Worm (Caenorhabditis elegans) whole organism, L3 larva: ENCODE results near the gene gakh-1.

Source experiments
- R02D3.7 ChIP-seq: fragments of 150-350 bp; optimal IDR thresholded peaks from 2 replicates; lab custom pipeline; 2014; ENCODE audit warnings: missing biosample characterization, missing genetic modification characterization
- ZK546.5 ChIP-seq: sonication (generic microtip); optimal IDR thresholded peaks from 2 replicates; lab custom pipeline; 2017; ENCODE audit warnings: missing biosample characterization, missing genetic modification characterization
- aly-2 ChIP-seq: fragments of 150-350 bp; optimal IDR thresholded peaks from 2 replicates; lab custom pipeline; 2014; ENCODE audit warnings: missing biosample characterization, missing genetic modification characterization
- ama-1 ChIP-seq: fragments of 150-350 bp; optimal IDR thresholded peaks from 2 replicates; lab custom pipeline; 2018
- ceh-16 ChIP-seq: sonication (generic microtip); optimal IDR thresholded peaks from 2 replicates; lab custom pipeline; 2017; ENCODE audit warnings: missing biosample characterization, missing genetic modification characterization
- ceh-28 ChIP-seq: fragments of 150-350 bp; optimal IDR thresholded peaks from 2 replicates; lab custom pipeline; 2014; ENCODE audit warnings: missing biosample characterization, missing genetic modification reagents, missing genetic modification characterization
- ceh-82 ChIP-seq: fragments of 150-350 bp; optimal IDR thresholded peaks from 2 replicates; lab custom pipeline; 2014; ENCODE audit warnings: missing biosample characterization, missing genetic modification characterization
- daf-12 ChIP-seq: fragments of 150-350 bp; optimal IDR thresholded peaks from 2 replicates; lab custom pipeline; 2014; ENCODE audit warnings: missing biosample characterization, missing genetic modification reagents, missing genetic modification characterization
- egl-27 ChIP-seq: sonication (generic microtip); optimal IDR thresholded peaks from 4 replicates; lab custom pipeline; 2017; ENCODE audit warnings: missing biosample characterization, missing genetic modification reagents, missing genetic modification characterization
- egl-5 ChIP-seq: fragments of 150-350 bp; optimal IDR thresholded peaks from 2 replicates; lab custom pipeline; 2017; ENCODE audit warnings: missing biosample characterization, missing genetic modification reagents, missing genetic modification characterization, inconsistent platforms
- elt-1 ChIP-seq: fragments of 150-350 bp; optimal IDR thresholded peaks from 2 replicates; lab custom pipeline; 2014; ENCODE audit warnings: missing biosample characterization, missing genetic modification characterization
- elt-2 ChIP-seq: sonication (generic microtip); optimal IDR thresholded peaks from 2 replicates; lab custom pipeline; 2016; ENCODE audit warnings: missing genetic modification reagents, mild to moderate bottlenecking, missing genetic modification characterization, missing compliant biosample characterization
- elt-3 ChIP-seq, 3 experiments: fragments of 150-350 bp in 1 of 3; sonication (generic microtip) in 2 of 3; optimal IDR thresholded peaks; 2 replicates in 2 of 3; 4 replicates in 1 of 3; lab custom pipeline; 2014 to 2017; ENCODE audit warnings: missing biosample characterization in 3 of 3, missing genetic modification characterization in 3 of 3
- eor-1 ChIP-seq, 2 experiments: fragments of 150-350 bp; optimal IDR thresholded peaks; 2 replicates each; lab custom pipeline; 2014 to 2018; ENCODE audit warnings: missing biosample characterization in 2 of 2, missing genetic modification characterization in 2 of 2
- fkh-10 ChIP-seq: sonication (generic microtip); optimal IDR thresholded peaks from 2 replicates; lab custom pipeline; 2017; ENCODE audit warnings: missing biosample characterization, missing genetic modification reagents, missing genetic modification characterization
- fkh-2 ChIP-seq: fragments of 150-350 bp; optimal IDR thresholded peaks from 2 replicates; lab custom pipeline; 2014; ENCODE audit warnings: missing biosample characterization, missing genetic modification reagents, missing genetic modification characterization
- fos-1 ChIP-seq: fragments of 150-350 bp; optimal IDR thresholded peaks from 2 replicates; lab custom pipeline; 2014; ENCODE audit warnings: missing biosample characterization, missing genetic modification characterization
- jun-1 ChIP-seq: fragments of 150-350 bp; optimal IDR thresholded peaks from 2 replicates; lab custom pipeline; 2014; ENCODE audit warnings: missing biosample characterization, missing genetic modification reagents, missing genetic modification characterization
- lin-39 ChIP-seq: fragments of 150-350 bp; optimal IDR thresholded peaks from 2 replicates; lab custom pipeline; 2018; ENCODE audit warnings: missing biosample characterization, missing genetic modification reagents, missing genetic modification characterization
- lsy-12 ChIP-seq: sonication (generic microtip); optimal IDR thresholded peaks from 2 replicates; lab custom pipeline; 2016; ENCODE audit warnings: mild to moderate bottlenecking, missing genetic modification characterization, missing compliant biosample characterization
- mml-1 ChIP-seq: fragments of 150-350 bp; sonication (generic microtip); optimal IDR thresholded peaks from 3 replicates; lab custom pipeline; 2014; ENCODE audit warnings: missing biosample characterization, missing genetic modification characterization
- nfya-1 ChIP-seq: sonication (generic microtip); optimal IDR thresholded peaks from 2 replicates; lab custom pipeline; 2017; ENCODE audit warnings: missing genetic modification characterization, mild to moderate bottlenecking, missing compliant biosample characterization, antibody characterized with exemption, moderate library complexity; ENCODE audit not compliant: insufficient read depth
- nhr-11 ChIP-seq: fragments of 150-350 bp; optimal IDR thresholded peaks from 2 replicates; lab custom pipeline; 2014; ENCODE audit warnings: missing biosample characterization, missing genetic modification characterization
- nhr-12 ChIP-seq: fragments of 150-350 bp; optimal IDR thresholded peaks from 2 replicates; lab custom pipeline; 2014; ENCODE audit warnings: missing biosample characterization, missing genetic modification characterization
- nhr-23 ChIP-seq: fragments of 150-350 bp; optimal IDR thresholded peaks from 2 replicates; lab custom pipeline; 2014; ENCODE audit warnings: missing biosample characterization, missing genetic modification reagents, missing genetic modification characterization
- nhr-237 ChIP-seq: fragments of 150-350 bp; optimal IDR thresholded peaks from 2 replicates; lab custom pipeline; 2014; ENCODE audit warnings: missing biosample characterization, missing genetic modification characterization
- nhr-25 ChIP-seq: sonication (generic microtip); optimal IDR thresholded peaks from 2 replicates; lab custom pipeline; 2017; ENCODE audit warnings: missing biosample characterization, missing genetic modification characterization
- nhr-28 ChIP-seq: fragments of 150-350 bp; optimal IDR thresholded peaks from 2 replicates; lab custom pipeline; 2014; ENCODE audit warnings: missing biosample characterization, missing genetic modification characterization
- nhr-67 ChIP-seq: fragments of 150-350 bp; optimal IDR thresholded peaks from 2 replicates; lab custom pipeline; 2014; ENCODE audit warnings: missing biosample characterization, missing genetic modification characterization
- nhr-77 ChIP-seq: fragments of 150-350 bp; optimal IDR thresholded peaks from 2 replicates; lab custom pipeline; 2014; ENCODE audit warnings: missing biosample characterization, missing genetic modification characterization
- pha-4 ChIP-seq: fragments of 150-350 bp; optimal IDR thresholded peaks from 2 replicates; lab custom pipeline; 2014; ENCODE audit warnings: missing biosample characterization, missing genetic modification reagents, missing genetic modification characterization
- sea-2 ChIP-seq: fragments of 150-350 bp; sonication (generic microtip); optimal IDR thresholded peaks from 4 replicates; lab custom pipeline; 2014; ENCODE audit warnings: missing biosample characterization, missing genetic modification reagents, missing genetic modification characterization
- skn-1 ChIP-seq: fragments of 150-350 bp; optimal IDR thresholded peaks from 2 replicates; lab custom pipeline; 2014; ENCODE audit warnings: missing biosample characterization, missing genetic modification characterization
- snpc-4 ChIP-seq: fragments of 150-350 bp; optimal IDR thresholded peaks from 2 replicates; lab custom pipeline; 2014; ENCODE audit warnings: missing biosample characterization, missing genetic modification characterization
- tbx-2 ChIP-seq: sonication (generic microtip); optimal IDR thresholded peaks from 2 replicates; lab custom pipeline; 2016; ENCODE audit warnings: mild to moderate bottlenecking, missing genetic modification characterization, missing compliant biosample characterization
- unc-39 ChIP-seq: sonication (generic microtip); optimal IDR thresholded peaks from 4 replicates; lab custom pipeline; 2017; ENCODE audit warnings: missing biosample characterization, missing genetic modification characterization
- unc-62 ChIP-seq: fragments of 150-350 bp; sonication (generic microtip); optimal IDR thresholded peaks from 4 replicates; lab custom pipeline; 2014; ENCODE audit warnings: missing biosample characterization, missing genetic modification reagents, missing genetic modification characterization
- ztf-11 ChIP-seq: fragments of 150-350 bp; optimal IDR thresholded peaks from 2 replicates; lab custom pipeline; 2014; ENCODE audit warnings: missing biosample characterization, missing genetic modification characterization
- ztf-4 ChIP-seq: fragments of 150-350 bp; optimal IDR thresholded peaks from 2 replicates; lab custom pipeline; 2014; ENCODE audit warnings: missing biosample characterization, missing genetic modification characterization

The gakh-1 gene

DNA sequence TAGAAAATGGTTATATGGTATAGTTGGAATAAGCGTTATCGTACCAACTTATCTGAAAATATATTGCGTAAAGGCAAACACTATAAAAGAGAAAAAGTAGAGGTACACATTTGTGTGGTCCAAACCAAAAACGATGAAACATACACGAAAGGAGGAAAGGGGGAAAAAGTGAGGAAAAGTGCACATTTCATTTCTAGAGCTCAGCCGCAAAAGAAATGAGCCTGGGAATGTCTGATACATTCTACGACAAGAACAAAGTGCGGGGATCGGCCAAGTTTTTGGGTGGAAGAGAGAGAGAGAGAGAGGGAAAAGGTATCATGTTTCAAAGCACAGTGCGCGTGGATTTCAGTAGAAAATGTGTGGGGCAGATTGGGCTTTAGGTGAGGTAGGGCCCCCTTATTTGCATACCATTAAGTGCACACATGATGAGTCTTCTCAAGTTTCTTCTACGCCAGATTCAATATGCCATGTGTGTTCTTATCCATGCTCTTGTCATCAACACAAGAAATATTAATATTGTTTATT lies 48.5 kb upstream of the gakh-1 start, which contains the start of gene rgs-6:
rgs-6 (minus strand) TSS at position 51 of the 525 bp plus-strand sequence.
- TF ChIP-seq nhr-67, result no peak
- TF ChIP-seq nhr-77, result no peak
- no peak for TF ChIP-seq elt-3 (tag; optimal IDR thresholded peaks at IDR 0.05; lab: Kevin White, UChicago)
- TF ChIP-seq egl-27 (tag; lab: Kevin White, UChicago), result no peak
- TF ChIP-seq lsy-12 (tag; lab: Kevin White, UChicago), result no peak
- TF ChIP-seq elt-2, result no peak
- TF ChIP-seq unc-62 (GFP tag; lab: Kevin White, UChicago), result no peak
- TF ChIP-seq daf-12 (tag; lab: Kevin White, UChicago), result no peak
- no peak for TF ChIP-seq unc-39 (tag; lab: Kevin White, UChicago)
- TF ChIP-seq eor-1 (tag; optimal IDR thresholded peaks at IDR 0.05; lab: Kevin White, UChicago), result no peak
- TF ChIP-seq R02D3.7, result no peak
- no peak for TF ChIP-seq egl-5
- no peak for TF ChIP-seq nfya-1
- no peak for TF ChIP-seq nhr-11 (tag; lab: Kevin White, UChicago)

ce11 chrX:5743209-5743608 lies 39.1 kb upstream of the gakh-1 start, which contains the start of gene gnrr-4:
gnrr-4 (minus strand) TSS chrX:5743309.
- TF ChIP-seq nhr-11 (tag; lab: Kevin White, UChicago), result peak; percentile 26
- TF ChIP-seq ztf-4 (tag; lab: Kevin White, UChicago), result no peak
- TF ChIP-seq, all 47 proteins: peak for 1

- TF ChIP-seq nfya-1 (no peak), unc-39 (tag; lab: Kevin White, UChicago) (no peak), lsy-12 (tag; lab: Kevin White, UChicago) (no peak), lin-39 (tag; lab: Kevin White, UChicago) (peak; percentile 10), eor-1 (tag; optimal IDR thresholded peaks at IDR 0.05; lab: Kevin White, UChicago) (no peak)
Observed at ce11 chrX:5746665-5747064, 35.6 kb upstream of the gakh-1 start.

DNA sequence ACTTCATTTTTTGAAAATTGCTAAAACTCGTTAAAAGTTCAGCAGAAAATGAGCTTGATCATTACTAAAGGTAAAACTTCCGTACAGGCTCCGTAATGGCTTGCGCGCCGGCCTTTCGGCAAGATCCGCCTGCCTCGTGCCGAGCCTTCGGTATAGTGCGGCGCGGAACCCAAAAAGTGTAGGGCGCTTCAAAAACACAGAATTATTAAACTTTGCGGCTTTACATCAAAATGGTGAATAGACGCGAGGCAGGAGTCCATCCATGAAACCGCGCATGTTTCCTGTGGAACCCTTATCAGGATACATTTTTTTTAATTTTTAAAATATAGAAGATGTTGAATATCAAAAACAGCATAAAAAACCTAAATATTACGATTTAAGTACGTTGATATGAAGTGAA lies 29.2 kb upstream of the gakh-1 start:
- TF ChIP-seq nhr-23 (tag; lab: Kevin White, UChicago) (no peak), fkh-10 (no peak), skn-1 (tag; lab: Kevin White, UChicago) (no peak), ztf-11 (tag; lab: Kevin White, UChicago) (no peak), lin-39 (tag; lab: Kevin White, UChicago) (no peak), nhr-12 (tag; lab: Kevin White, UChicago) (no peak)
- TF ChIP-seq, all 47 proteins: peak for 0

DNA sequence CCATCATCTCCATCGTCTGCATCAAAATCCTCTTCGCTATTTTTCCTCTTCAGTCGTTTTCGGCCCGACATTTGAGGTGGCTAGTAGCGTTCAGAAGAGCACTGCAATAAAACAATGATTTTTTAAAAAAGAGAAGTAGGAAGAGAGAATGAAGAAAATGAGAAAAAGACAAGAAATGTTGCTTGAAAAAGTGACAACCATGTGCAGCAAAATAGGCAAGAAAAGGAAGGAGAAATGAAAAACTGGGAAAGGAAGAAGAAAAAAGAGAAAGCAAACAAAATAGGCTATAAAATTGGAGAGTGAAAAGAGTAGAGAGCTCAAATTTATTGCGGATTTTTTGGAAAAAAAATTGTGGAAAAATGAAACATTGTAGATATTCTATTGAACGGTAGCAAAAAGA lies 19.0 kb upstream of the gakh-1 start, which contains the start of gene tag-294:
tag-294 (minus strand) TSS at position 101 of the 400 bp plus-strand sequence.
- TF ChIP-seq fkh-10 (no peak), nhr-77 (no peak), eor-1 (tag; optimal IDR thresholded peaks at IDR 0.05; lab: Kevin White, UChicago) (no peak), nhr-12 (tag; lab: Kevin White, UChicago) (no peak), ceh-82 (tag; lab: Kevin White, UChicago) (no peak), fkh-2 (no peak), snpc-4 (tag; lab: Kevin White, UChicago) (no peak), nhr-67 (no peak), unc-62 (GFP tag; lab: Kevin White, UChicago) (no peak), egl-5 (no peak)

DNA sequence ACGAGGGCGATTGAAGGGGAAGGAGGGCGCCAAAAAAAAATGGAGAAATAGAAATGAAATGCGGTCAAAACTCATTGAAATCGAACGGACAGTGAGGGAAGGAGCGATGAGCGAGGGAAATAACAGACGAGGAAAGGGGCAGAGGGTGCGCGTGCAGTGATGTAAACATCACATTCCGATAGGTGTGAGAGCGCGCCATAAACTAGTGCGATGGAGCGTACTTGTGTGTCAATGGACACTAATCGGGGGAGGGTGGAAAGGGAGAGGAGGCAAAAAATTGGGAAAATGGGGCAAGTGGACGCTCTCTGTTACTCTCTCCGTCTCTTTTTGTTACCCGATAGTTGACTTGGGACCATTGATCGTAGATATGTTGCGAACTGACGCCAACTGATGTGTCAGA lies 18.4 kb upstream of the gakh-1 start:
- no peak for TF ChIP-seq ceh-28 (tag; lab: Kevin White, UChicago)
- no peak for TF ChIP-seq ceh-16 (tag; lab: Kevin White, UChicago)
- TF ChIP-seq ztf-11 (tag; lab: Kevin White, UChicago), result no peak
- TF ChIP-seq nhr-11 (tag; lab: Kevin White, UChicago), result peak; percentile 51
- no peak for TF ChIP-seq ZK546.5
- TF ChIP-seq egl-27 (tag; lab: Kevin White, UChicago), result no peak
- peak; percentile 84 for TF ChIP-seq egl-5
- peak; percentile 41 for TF ChIP-seq elt-1 (tag; lab: Kevin White, UChicago)
- no peak for TF ChIP-seq fos-1 (tag; lab: Kevin White, UChicago)
- peak; percentile 11 for TF ChIP-seq lsy-12 (tag; lab: Kevin White, UChicago)
- peak; percentile 94 for TF ChIP-seq lin-39 (tag; lab: Kevin White, UChicago)
- no peak for TF ChIP-seq tbx-2 (tag; lab: Kevin White, UChicago)
- TF ChIP-seq nhr-77, result no peak
- no peak for TF ChIP-seq aly-2 (tag; lab: Kevin White, UChicago)
- TF ChIP-seq fkh-2, result no peak
- TF ChIP-seq nhr-25 (tag; lab: Kevin White, UChicago), result peak; percentile 26
- no peak for TF ChIP-seq unc-62 (GFP tag; lab: Kevin White, UChicago)
- peak; percentile 4 for TF ChIP-seq jun-1 (tag; lab: Kevin White, UChicago)
- TF ChIP-seq sea-2 (GFP tag; lab: Kevin White, UChicago), result no peak
- peak; percentile 63 for TF ChIP-seq nfya-1
- no peak for TF ChIP-seq nhr-28 (tag; lab: Kevin White, UChicago)
- peak; percentile 31 for TF ChIP-seq elt-2
- peak; percentile 97 for TF ChIP-seq pha-4 (tag; lab: Kevin White, UChicago)
- TF ChIP-seq ceh-82 (tag; lab: Kevin White, UChicago), result no peak
- no peak for TF ChIP-seq R02D3.7
- no peak for TF ChIP-seq elt-3 (tag; optimal IDR thresholded peaks at IDR 0.05; lab: Kevin White, UChicago)
- TF ChIP-seq ama-1 (lab: Kevin White, UChicago), result no peak
- no peak for TF ChIP-seq fkh-10
- no peak for TF ChIP-seq nhr-237 (tag; lab: Kevin White, UChicago)
- TF ChIP-seq skn-1 (tag; lab: Kevin White, UChicago), result no peak
- TF ChIP-seq mml-1 (tag; lab: Kevin White, UChicago), result no peak
